Fruit fly (Drosophila melanogaster): ENCODE results near the gene bip1.
A peak's percentile ranks its signal among the peaks of the same experiment; 100 is the strongest.

dm6 chr3L:8058190-8058997 lies at the start of gene bip1:
- TF ChIP-seq cnc (optimal IDR thresholded peaks at IDR 0.05), result no peak
- TF ChIP-seq CG12768 (GFP tag; optimal IDR thresholded peaks at IDR 0.05), result peak; percentile 21
- TF ChIP-seq Crg-1 (GFP tag; optimal IDR thresholded peaks at IDR 0.05), result no peak
- TF ChIP-seq pad (GFP tag; optimal IDR thresholded peaks at IDR 0.05), result no peak
- TF ChIP-seq CG7101 (tag; optimal IDR thresholded peaks at IDR 0.05), result peak; percentile 50
- no peak for TF ChIP-seq toe (GFP tag; optimal IDR thresholded peaks at IDR 0.05)
- peak; percentile 6 for TF ChIP-seq CG14711 (tag; optimal IDR thresholded peaks at IDR 0.05)
- no peak for TF ChIP-seq tj (GFP tag; optimal IDR thresholded peaks at IDR 0.05)
